Fruit fly (Drosophila melanogaster): ENCODE measurements around the gene CG3808.

DNA sequence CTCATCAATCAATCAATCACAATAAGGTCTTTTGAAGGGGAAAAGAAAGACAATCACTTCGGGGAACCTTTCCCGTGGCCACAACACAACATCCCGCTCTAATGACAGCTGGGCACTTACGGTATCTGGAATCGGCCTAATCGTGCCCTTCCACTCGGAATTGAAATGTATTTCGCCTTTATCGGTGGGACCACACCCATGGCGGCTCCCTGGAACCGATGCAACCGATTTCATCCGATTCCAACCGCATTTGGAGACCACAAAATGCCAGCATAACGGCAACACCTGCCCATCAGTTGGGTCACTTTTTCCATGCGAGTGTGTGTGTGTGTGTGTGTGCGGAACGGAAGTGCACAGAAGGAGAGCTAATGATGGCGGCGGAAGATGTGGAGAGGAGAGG, 32.3 kb upstream of the CG3808 start:
- TF ChIP-seq cnc (optimal IDR thresholded peaks at IDR 0.05) (no peak), CG7101 (tag; optimal IDR thresholded peaks at IDR 0.05) (no peak), cic (GFP tag; optimal IDR thresholded peaks at IDR 0.05) (no peak), tj (GFP tag; optimal IDR thresholded peaks at IDR 0.05) (no peak), kay (GFP tag; ENCODE audit: borderline replicate concordance) (no peak), CG1620 (GFP tag; optimal IDR thresholded peaks at IDR 0.05) (no peak), CG7045 (GFP tag; optimal IDR thresholded peaks at IDR 0.05) (no peak), Clk (GFP tag; optimal IDR thresholded peaks at IDR 0.05) (no peak), toe (GFP tag; optimal IDR thresholded peaks at IDR 0.05) (no peak), Mnt (GFP tag; optimal IDR thresholded peaks at IDR 0.05) (no peak), CG11617 (GFP tag; optimal IDR thresholded peaks at IDR 0.05) (no peak), Crg-1 (GFP tag; optimal IDR thresholded peaks at IDR 0.05) (no peak), ovo (GFP tag; optimal IDR thresholded peaks at IDR 0.05) (no peak)
